Fruit fly (Drosophila melanogaster): Measurements from ENCODE around the gene CG13738.
A peak's percentile ranks its signal among the peaks of the same experiment; 100 is the strongest.

CG13738 gene

dm6 chr3L:14004963-14005458, 31.7 kb upstream of the CG13738 start (continued):
- TF ChIP-seq abd-A (tag; optimal IDR thresholded peaks at IDR 0.05) (no peak), CG31388 (GFP tag; optimal IDR thresholded peaks at IDR 0.05) (peak; percentile 91), kay (GFP tag; optimal IDR thresholded peaks at IDR 0.05) (peak; percentile 91), CG13775 (GFP tag; optimal IDR thresholded peaks at IDR 0.05) (peak; percentile 85), caup (GFP tag; optimal IDR thresholded peaks at IDR 0.05; ENCODE audit: severe bottlenecking) (peak; percentile 95), nau (GFP tag; optimal IDR thresholded peaks at IDR 0.05) (no peak), Ada2b (GFP tag; IDR thresholded peaks at IDR 0.05) (peak; percentile 97), dati (GFP tag; IDR thresholded peaks at IDR 0.05) (peak; percentile 88), oc (tag; optimal IDR thresholded peaks at IDR 0.05) (peak; percentile 97), Ssrp (tag; optimal IDR thresholded peaks at IDR 0.05) (peak; percentile 94), chm (GFP tag; IDR thresholded peaks at IDR 0.05) (peak; percentile 96), toy (GFP tag; IDR thresholded peaks at IDR 0.05) (no peak), ftz-f1 (GFP tag; optimal IDR thresholded peaks at IDR 0.05) (peak; percentile 91), CG17359 (tag; optimal IDR thresholded peaks at IDR 0.05) (peak; percentile 100), CG8478 (optimal IDR thresholded peaks at IDR 0.05) (no peak), jumu (GFP tag; optimal IDR thresholded peaks at IDR 0.05) (peak; percentile 94), pfk (GFP tag; optimal IDR thresholded peaks at IDR 0.05) (no peak), CG33213 (GFP tag; optimal IDR thresholded peaks at IDR 0.05) (peak; percentile 94), ewg (GFP tag; optimal IDR thresholded peaks at IDR 0.05) (peak; percentile 92), Dll (GFP tag; IDR thresholded peaks at IDR 0.05; ENCODE audit: partially characterized antibody) (no peak), phol (tag; optimal IDR thresholded peaks at IDR 0.05) (peak; percentile 95), CG30431 (GFP tag; optimal IDR thresholded peaks at IDR 0.05) (peak; percentile 93), CG17328 (GFP tag; IDR thresholded peaks at IDR 0.05) (peak; percentile 97), Doc2 (GFP tag; IDR thresholded peaks at IDR 0.05) (peak; percentile 87), pros (GFP tag; optimal IDR thresholded peaks at IDR 0.05) (peak; percentile 50), Mad (GFP tag; optimal IDR thresholded peaks at IDR 0.05) (peak; percentile 95), Adf1 (GFP tag; IDR thresholded peaks at IDR 0.05) (peak; percentile 75), Hsf (GFP tag; optimal IDR thresholded peaks at IDR 0.05) (peak; percentile 96), Xrp1 (GFP tag; IDR thresholded peaks at IDR 0.05) (peak; percentile 93), aop (GFP tag; IDR thresholded peaks at IDR 0.05) (peak; percentile 94), CG16863 (GFP tag; optimal IDR thresholded peaks at IDR 0.05) (peak; percentile 97), dmrt99B (tag; optimal IDR thresholded peaks at IDR 0.05) (peak; percentile 98), MBD-R2 (GFP tag; IDR thresholded peaks at IDR 0.05) (peak; percentile 85), CG8765 (GFP tag; IDR thresholded peaks at IDR 0.05) (peak; percentile 80), CG15073 (GFP tag; optimal IDR thresholded peaks at IDR 0.05) (peak; percentile 75), kah (GFP tag; optimal IDR thresholded peaks at IDR 0.05) (peak; percentile 89), Gsc (GFP tag; IDR thresholded peaks at IDR 0.05) (no peak; the same call in 1 of the 2 replicates), row (GFP tag; IDR thresholded peaks at IDR 0.05) (peak; percentile 98), sens-2 (GFP tag; IDR thresholded peaks at IDR 0.05) (peak; percentile 86), Stat92E (GFP tag; optimal IDR thresholded peaks at IDR 0.05) (peak in 1 of 3 experiments; percentile 51), Rfx (GFP tag; IDR thresholded peaks at IDR 0.05) (peak; percentile 94), luna (GFP tag; optimal IDR thresholded peaks at IDR 0.05) (peak; percentile 50), CG18619 (GFP tag; optimal IDR thresholded peaks at IDR 0.05) (peak; percentile 94), HmgZ (tag; optimal IDR thresholded peaks at IDR 0.05) (peak; percentile 95), CG8359 (GFP tag; optimal IDR thresholded peaks at IDR 0.05; ENCODE audit: borderline replicate concordance) (peak; percentile 82), gt (GFP tag; IDR thresholded peaks at IDR 0.05) (peak; percentile 78), CG11093 (GFP tag; IDR thresholded peaks at IDR 0.05) (peak; percentile 93), CG17912 (GFP tag; optimal IDR thresholded peaks at IDR 0.05) (peak; percentile 83), Atf6 (GFP tag; IDR thresholded peaks at IDR 0.05) (peak; percentile 92), wdn (GFP tag; IDR thresholded peaks at IDR 0.05) (peak; percentile 87), onecut (GFP tag; IDR thresholded peaks at IDR 0.05) (peak; percentile 90)

Data from whole organism, embryonic.